Worm (Caenorhabditis elegans) whole organism, L4/young adult: ENCODE measurements around the gene idpp-8.

ENCODE experiments used
- W03F9.2 ChIP-seq: fragments of 150-350 bp; optimal IDR thresholded peaks from 2 replicates; lab custom pipeline; 2014; ENCODE audit warnings: missing biosample characterization, missing genetic modification characterization
- dao-5 ChIP-seq: sonication (generic microtip); optimal IDR thresholded peaks from 2 replicates; lab custom pipeline; 2016; ENCODE audit warnings: missing genotype, missing genetic modification characterization, moderate library complexity, missing compliant biosample characterization
- him-1 ChIP-seq: sonication (generic microtip); optimal IDR thresholded peaks from 2 replicates; lab custom pipeline; 2016; ENCODE audit warnings: missing genotype, missing genetic modification reagents, missing genetic modification characterization, missing compliant biosample characterization

DNA sequence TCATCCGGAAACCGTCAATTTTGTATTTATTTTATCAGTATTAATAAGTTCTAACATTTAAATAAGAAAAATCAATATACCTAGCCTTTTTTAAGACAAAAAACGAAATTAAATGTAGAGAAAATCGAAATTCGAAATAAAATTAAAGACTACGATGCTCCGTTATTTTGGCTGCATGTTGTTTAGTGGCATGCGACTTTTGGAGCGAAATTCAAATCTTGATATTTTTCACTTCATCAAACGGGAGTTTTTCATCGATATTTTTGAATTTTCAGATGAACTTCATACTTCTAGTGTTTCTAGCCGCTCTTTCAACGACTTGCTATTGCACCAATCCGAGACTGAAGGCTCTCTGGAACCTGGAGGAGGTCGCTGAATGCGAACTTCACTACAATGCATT, 35.1 kb downstream of the idpp-8 start, which contains the start of gene C07E3.9:
- no peak for TF ChIP-seq him-1 (tag; lab: Kevin White, UChicago)
- TF ChIP-seq dao-5 (tag; lab: Kevin White, UChicago), result no peak
- no peak for TF ChIP-seq W03F9.2
